Worm (Caenorhabditis elegans): Measurements from ENCODE around the gene hsp-16.2.

DNA sequence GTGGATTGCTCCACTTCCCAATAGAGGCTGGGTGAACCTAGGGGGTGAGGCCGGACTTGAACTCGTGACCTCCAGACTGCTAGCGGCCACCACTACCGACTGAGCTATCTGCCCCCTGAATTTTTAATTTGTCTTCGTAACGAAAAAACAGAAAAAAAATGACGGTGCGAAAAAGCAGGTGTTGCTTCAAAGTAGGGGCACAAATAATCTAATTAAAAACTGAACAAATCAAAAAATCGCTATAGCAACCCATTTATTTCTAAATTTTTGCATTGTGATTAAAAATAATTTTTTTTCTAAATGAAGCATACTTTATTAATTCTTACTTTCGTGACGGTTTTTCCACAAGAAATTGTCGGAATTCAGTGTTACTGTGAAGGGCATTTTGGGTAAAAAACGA, 6.9 kb downstream of the hsp-16.2 start, which contains the start of gene F36H9.10:
- TF ChIP-seq sma-9 (GFP tag; optimal IDR thresholded peaks at IDR 0.05): no peak
- no peak for TF ChIP-seq sma-9 (tag; optimal IDR thresholded peaks at IDR 0.05)
- TF ChIP-seq R02D3.7 (tag; optimal IDR thresholded peaks at IDR 0.05): no peak
- no peak for TF ChIP-seq zag-1 (tag; optimal IDR thresholded peaks at IDR 0.05)
- no peak for TF ChIP-seq nhr-12 (tag; optimal IDR thresholded peaks at IDR 0.05)
- no peak for TF ChIP-seq ztf-11 (tag; optimal IDR thresholded peaks at IDR 0.05)
- no peak for TF ChIP-seq skn-1 (tag; optimal IDR thresholded peaks at IDR 0.05)
- TF ChIP-seq fos-1 (tag; optimal IDR thresholded peaks at IDR 0.05): no peak
- TF ChIP-seq nhr-23 (tag; optimal IDR thresholded peaks at IDR 0.05): no peak
- TF ChIP-seq ztf-4 (tag; optimal IDR thresholded peaks at IDR 0.05): no peak

Measured in whole organism, L2 larva.